Worm (Caenorhabditis elegans) whole organism, L4/young adult: ENCODE results near the gene clec-168.

ENCODE experiments used
- W03F9.2 ChIP-seq: fragments of 150-350 bp; optimal IDR thresholded peaks from 2 replicates; lab custom pipeline; 2014; ENCODE audit warnings: missing biosample characterization, missing genetic modification characterization
- dao-5 ChIP-seq: sonication (generic microtip); optimal IDR thresholded peaks from 2 replicates; lab custom pipeline; 2016; ENCODE audit warnings: missing genotype, missing genetic modification characterization, moderate library complexity, missing compliant biosample characterization
- him-1 ChIP-seq: sonication (generic microtip); optimal IDR thresholded peaks from 2 replicates; lab custom pipeline; 2016; ENCODE audit warnings: missing genotype, missing genetic modification reagents, missing genetic modification characterization, missing compliant biosample characterization

DNA sequence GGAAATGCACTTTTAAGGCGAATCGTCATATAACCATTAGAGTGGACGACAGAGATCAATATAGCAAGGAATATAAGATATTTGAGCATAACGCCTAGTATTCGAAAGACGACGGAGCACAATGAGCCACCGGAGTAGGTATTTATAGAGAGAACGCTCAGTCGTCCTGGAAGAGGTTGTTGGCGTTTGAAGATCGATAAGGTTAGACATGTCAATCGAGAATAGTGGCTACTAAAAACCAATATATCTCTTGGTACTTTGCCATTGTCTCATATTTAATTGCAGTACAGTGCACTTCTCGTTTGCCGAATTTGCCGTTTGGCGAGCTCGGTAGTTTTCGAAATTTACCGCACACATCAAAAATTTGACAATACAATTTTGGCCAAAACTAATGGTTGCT is 48.8 kb upstream of the clec-168 start, which contains the start of gene dsl-1:
- TF ChIP-seq him-1 (tag; lab: Kevin White, UChicago): no peak
- no peak for TF ChIP-seq dao-5
- no peak for TF ChIP-seq W03F9.2 (tag; lab: Kevin White, UChicago)
